Worm (Caenorhabditis elegans) whole organism, L3 larva: ENCODE results near the gene C27D6.15.

ENCODE experiments used
- R02D3.7 ChIP-seq: fragments of 150-350 bp; optimal IDR thresholded peaks from 2 replicates; lab custom pipeline; 2014; ENCODE audit warnings: missing biosample characterization, missing genetic modification characterization
- ZK546.5 ChIP-seq: sonication (generic microtip); optimal IDR thresholded peaks from 2 replicates; lab custom pipeline; 2017; ENCODE audit warnings: missing biosample characterization, missing genetic modification characterization
- aly-2 ChIP-seq: fragments of 150-350 bp; optimal IDR thresholded peaks from 2 replicates; lab custom pipeline; 2014; ENCODE audit warnings: missing biosample characterization, missing genetic modification characterization
- ama-1 ChIP-seq: fragments of 150-350 bp; optimal IDR thresholded peaks from 2 replicates; lab custom pipeline; 2018
- ceh-16 ChIP-seq: sonication (generic microtip); optimal IDR thresholded peaks from 2 replicates; lab custom pipeline; 2017; ENCODE audit warnings: missing biosample characterization, missing genetic modification characterization
- ceh-28 ChIP-seq: fragments of 150-350 bp; optimal IDR thresholded peaks from 2 replicates; lab custom pipeline; 2014; ENCODE audit warnings: missing biosample characterization, missing genetic modification reagents, missing genetic modification characterization
- ceh-9 ChIP-seq: sonication (generic microtip); optimal IDR thresholded peaks from 2 replicates; lab custom pipeline; 2018; ENCODE audit warnings: missing biosample characterization, missing genetic modification characterization
- daf-12 ChIP-seq: fragments of 150-350 bp; optimal IDR thresholded peaks from 2 replicates; lab custom pipeline; 2014; ENCODE audit warnings: missing biosample characterization, missing genetic modification reagents, missing genetic modification characterization
- egl-27 ChIP-seq: sonication (generic microtip); optimal IDR thresholded peaks from 4 replicates; lab custom pipeline; 2017; ENCODE audit warnings: missing biosample characterization, missing genetic modification reagents, missing genetic modification characterization
- egl-5 ChIP-seq: fragments of 150-350 bp; optimal IDR thresholded peaks from 2 replicates; lab custom pipeline; 2017; ENCODE audit warnings: missing biosample characterization, missing genetic modification reagents, missing genetic modification characterization, inconsistent platforms
- elt-3 ChIP-seq, 3 experiments: fragments of 150-350 bp in 1 of 3; sonication (generic microtip) in 2 of 3; optimal IDR thresholded peaks; 2 replicates in 2 of 3; 4 replicates in 1 of 3; lab custom pipeline; 2014 to 2017; ENCODE audit warnings: missing biosample characterization in 3 of 3, missing genetic modification characterization in 3 of 3
- eor-1 ChIP-seq, 2 experiments: fragments of 150-350 bp; optimal IDR thresholded peaks; 2 replicates each; lab custom pipeline; 2014 to 2018; ENCODE audit warnings: missing biosample characterization in 2 of 2, missing genetic modification characterization in 2 of 2
- fkh-10 ChIP-seq: sonication (generic microtip); optimal IDR thresholded peaks from 2 replicates; lab custom pipeline; 2017; ENCODE audit warnings: missing biosample characterization, missing genetic modification reagents, missing genetic modification characterization
- fos-1 ChIP-seq: fragments of 150-350 bp; optimal IDR thresholded peaks from 2 replicates; lab custom pipeline; 2014; ENCODE audit warnings: missing biosample characterization, missing genetic modification characterization
- hmg-11 ChIP-seq: sonication (generic microtip); optimal IDR thresholded peaks from 2 replicates; lab custom pipeline; 2016; ENCODE audit warnings: missing genetic modification characterization, missing compliant biosample characterization
- jun-1 ChIP-seq: fragments of 150-350 bp; optimal IDR thresholded peaks from 2 replicates; lab custom pipeline; 2014; ENCODE audit warnings: missing biosample characterization, missing genetic modification reagents, missing genetic modification characterization
- lin-15B ChIP-seq: fragments of 150-350 bp; optimal IDR thresholded peaks from 2 replicates; lab custom pipeline; 2014; ENCODE audit warnings: missing biosample characterization, missing genetic modification characterization
- lin-39 ChIP-seq: fragments of 150-350 bp; optimal IDR thresholded peaks from 2 replicates; lab custom pipeline; 2018; ENCODE audit warnings: missing biosample characterization, missing genetic modification reagents, missing genetic modification characterization
- lsy-12 ChIP-seq: sonication (generic microtip); optimal IDR thresholded peaks from 2 replicates; lab custom pipeline; 2016; ENCODE audit warnings: mild to moderate bottlenecking, missing genetic modification characterization, missing compliant biosample characterization
- mml-1 ChIP-seq: fragments of 150-350 bp; sonication (generic microtip); optimal IDR thresholded peaks from 3 replicates; lab custom pipeline; 2014; ENCODE audit warnings: missing biosample characterization, missing genetic modification characterization
- nfya-1 ChIP-seq: sonication (generic microtip); optimal IDR thresholded peaks from 2 replicates; lab custom pipeline; 2017; ENCODE audit warnings: missing genetic modification characterization, mild to moderate bottlenecking, missing compliant biosample characterization, antibody characterized with exemption, moderate library complexity; ENCODE audit not compliant: insufficient read depth
- nhr-11 ChIP-seq: fragments of 150-350 bp; optimal IDR thresholded peaks from 2 replicates; lab custom pipeline; 2014; ENCODE audit warnings: missing biosample characterization, missing genetic modification characterization
- nhr-12 ChIP-seq: fragments of 150-350 bp; optimal IDR thresholded peaks from 2 replicates; lab custom pipeline; 2014; ENCODE audit warnings: missing biosample characterization, missing genetic modification characterization
- nhr-237 ChIP-seq: fragments of 150-350 bp; optimal IDR thresholded peaks from 2 replicates; lab custom pipeline; 2014; ENCODE audit warnings: missing biosample characterization, missing genetic modification characterization
- nhr-25 ChIP-seq: sonication (generic microtip); optimal IDR thresholded peaks from 2 replicates; lab custom pipeline; 2017; ENCODE audit warnings: missing biosample characterization, missing genetic modification characterization
- nhr-28 ChIP-seq: fragments of 150-350 bp; optimal IDR thresholded peaks from 2 replicates; lab custom pipeline; 2014; ENCODE audit warnings: missing biosample characterization, missing genetic modification characterization
- nhr-43 ChIP-seq: sonication (generic microtip); optimal IDR thresholded peaks from 2 replicates; lab custom pipeline; 2016; ENCODE audit warnings: mild to moderate bottlenecking, missing genetic modification characterization, missing compliant biosample characterization; ENCODE audit not compliant: poor library complexity, severe bottlenecking
- nhr-67 ChIP-seq: fragments of 150-350 bp; optimal IDR thresholded peaks from 2 replicates; lab custom pipeline; 2014; ENCODE audit warnings: missing biosample characterization, missing genetic modification characterization
- sea-2 ChIP-seq: fragments of 150-350 bp; sonication (generic microtip); optimal IDR thresholded peaks from 4 replicates; lab custom pipeline; 2014; ENCODE audit warnings: missing biosample characterization, missing genetic modification reagents, missing genetic modification characterization
- skn-1 ChIP-seq: fragments of 150-350 bp; optimal IDR thresholded peaks from 2 replicates; lab custom pipeline; 2014; ENCODE audit warnings: missing biosample characterization, missing genetic modification characterization
- tbx-2 ChIP-seq: sonication (generic microtip); optimal IDR thresholded peaks from 2 replicates; lab custom pipeline; 2016; ENCODE audit warnings: mild to moderate bottlenecking, missing genetic modification characterization, missing compliant biosample characterization
- unc-62 ChIP-seq: fragments of 150-350 bp; sonication (generic microtip); optimal IDR thresholded peaks from 4 replicates; lab custom pipeline; 2014; ENCODE audit warnings: missing biosample characterization, missing genetic modification reagents, missing genetic modification characterization
- zag-1 ChIP-seq: fragments of 150-350 bp; optimal IDR thresholded peaks from 2 replicates; lab custom pipeline; 2014; ENCODE audit warnings: missing biosample characterization, missing genetic modification characterization
- ztf-11 ChIP-seq: fragments of 150-350 bp; optimal IDR thresholded peaks from 2 replicates; lab custom pipeline; 2014; ENCODE audit warnings: missing biosample characterization, missing genetic modification characterization

C27D6.15 gene

DNA sequence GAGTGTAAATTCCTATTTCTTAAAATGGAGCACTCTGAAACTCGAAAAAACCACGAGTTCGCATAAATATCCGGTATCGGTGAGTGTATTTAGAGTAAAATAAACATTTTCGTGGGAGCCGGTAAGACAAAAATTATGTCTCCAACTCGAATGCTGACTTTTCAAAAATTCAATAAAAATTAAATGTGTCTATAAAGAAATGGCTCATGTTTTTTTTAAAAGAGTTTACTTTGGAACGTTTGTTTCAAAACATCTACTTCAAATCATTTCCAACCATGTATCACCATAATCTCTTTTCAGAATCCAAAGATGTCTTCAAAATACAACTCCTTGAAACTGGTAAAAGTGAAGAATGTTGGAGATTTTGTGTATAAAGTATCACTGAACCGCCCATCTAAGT is 29.1 kb upstream of the C27D6.15 start, which contains the start of gene F58A6.1:
Gene F58A6.1 (plus strand): TSS at position 301 of the 400 bp plus-strand sequence.
- no peak for TF ChIP-seq jun-1 (tag; lab: Kevin White, UChicago)
- no peak for TF ChIP-seq tbx-2 (tag; lab: Kevin White, UChicago)

DNA sequence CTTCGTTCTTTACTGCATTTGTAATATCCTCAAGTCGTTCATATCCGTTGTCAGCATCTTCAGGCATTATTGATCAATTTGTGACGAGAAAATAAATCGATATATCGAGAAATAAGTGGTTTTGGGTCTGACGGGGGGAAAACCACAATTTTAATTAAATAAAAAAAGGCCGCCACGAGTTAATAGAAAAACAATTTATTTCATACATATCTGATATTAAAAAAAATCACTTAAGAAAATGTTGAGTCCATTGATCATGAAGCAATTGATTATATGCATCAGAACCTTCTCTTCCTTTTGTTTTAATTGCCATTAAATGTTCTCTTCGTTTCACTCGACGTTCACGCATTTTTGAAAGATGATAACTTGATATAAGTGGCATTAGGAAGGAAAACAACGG is 23.4 kb upstream of the C27D6.15 start, which contains the start of gene F58A6.5:
Gene F58A6.5 (minus strand): TSS at position 101 of the 400 bp plus-strand sequence.
- TF ChIP-seq jun-1 (tag; lab: Kevin White, UChicago) = no peak
- no peak for TF ChIP-seq ZK546.5 (tag; lab: Kevin White, UChicago)
- TF ChIP-seq mml-1 (tag; lab: Kevin White, UChicago) = no peak
- no peak for TF ChIP-seq daf-12 (tag; lab: Kevin White, UChicago)
- no peak for TF ChIP-seq nhr-12 (tag; lab: Kevin White, UChicago)
- TF ChIP-seq nhr-67 (tag; lab: Kevin White, UChicago) = no peak
- no peak for TF ChIP-seq aly-2 (tag; lab: Kevin White, UChicago)
- TF ChIP-seq tbx-2 (tag; lab: Kevin White, UChicago) = no peak
- TF ChIP-seq unc-62 (GFP tag; lab: Kevin White, UChicago) = no peak
- TF ChIP-seq fkh-10 (GFP tag; lab: Kevin White, UChicago) = no peak
- no peak for TF ChIP-seq R02D3.7 (tag; lab: Kevin White, UChicago)
- no peak for TF ChIP-seq nhr-43 (tag; lab: Kevin White, UChicago)
- no peak for TF ChIP-seq fos-1 (tag; lab: Kevin White, UChicago)
- TF ChIP-seq lin-39 (tag; lab: Kevin White, UChicago) = no peak
- TF ChIP-seq ceh-28 = no peak
- no peak for TF ChIP-seq zag-1
- TF ChIP-seq egl-5 (tag; lab: Kevin White, UChicago) = no peak
- no peak for TF ChIP-seq skn-1 (tag; lab: Kevin White, UChicago)

DNA sequence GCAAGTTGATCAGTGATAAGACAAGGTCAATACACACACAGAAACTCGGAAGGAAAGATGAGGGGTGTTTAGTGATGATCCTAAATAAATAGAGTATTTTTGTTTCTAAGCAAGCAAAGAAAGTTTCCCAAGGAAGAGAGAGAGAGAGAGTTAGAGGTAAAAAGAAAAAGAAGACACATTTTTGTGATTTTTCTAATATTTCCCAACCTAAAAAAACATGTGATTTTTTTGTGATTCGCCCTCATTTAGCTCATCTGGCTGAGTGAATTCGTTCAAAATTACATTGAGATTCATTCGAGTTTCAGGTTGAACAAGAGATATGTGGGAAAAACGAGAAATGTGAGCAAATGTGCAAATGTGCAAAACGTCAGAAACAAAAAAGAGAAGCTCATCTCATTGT is 20.9 kb upstream of the C27D6.15 start, which contains the start of gene srb-16:
Gene srb-16 (minus strand): TSS at position 101 of the 400 bp plus-strand sequence.
- no peak for TF ChIP-seq ztf-11 (tag; lab: Kevin White, UChicago)
- no peak for TF ChIP-seq nfya-1 (tag; lab: Kevin White, UChicago)
- TF ChIP-seq nhr-11 (tag; lab: Kevin White, UChicago) = no peak
- no peak for TF ChIP-seq ceh-16
- no peak for TF ChIP-seq ama-1 (lab: Kevin White, UChicago)
- TF ChIP-seq egl-5 (tag; lab: Kevin White, UChicago) = no peak

DNA sequence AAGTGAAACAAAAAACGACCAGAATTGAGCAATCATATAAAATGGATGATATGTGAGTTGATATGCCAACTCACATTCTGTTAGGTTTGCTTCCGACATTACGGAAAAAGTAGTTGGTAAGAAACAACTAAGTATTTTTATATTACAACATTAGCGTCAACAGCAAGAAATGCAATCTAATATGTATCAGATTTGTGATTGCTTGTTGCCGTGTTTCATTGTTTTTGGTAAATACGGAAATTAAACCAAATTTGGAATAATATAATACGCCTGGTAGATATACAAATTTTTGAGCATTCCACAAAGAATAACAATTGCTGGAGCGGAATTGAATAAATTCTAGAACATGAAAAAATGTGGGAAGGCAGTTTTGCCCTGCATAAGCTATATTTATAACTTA is 17.2 kb upstream of the C27D6.15 start, which contains the start of gene srb-12:
Gene srb-12 (minus strand): TSS at position 101 of the 400 bp plus-strand sequence.
- TF ChIP-seq elt-3 (tag; optimal IDR thresholded peaks at IDR 0.05; lab: Kevin White, UChicago) (no peak), fkh-10 (GFP tag; lab: Kevin White, UChicago) (no peak), R02D3.7 (tag; lab: Kevin White, UChicago) (no peak)

DNA sequence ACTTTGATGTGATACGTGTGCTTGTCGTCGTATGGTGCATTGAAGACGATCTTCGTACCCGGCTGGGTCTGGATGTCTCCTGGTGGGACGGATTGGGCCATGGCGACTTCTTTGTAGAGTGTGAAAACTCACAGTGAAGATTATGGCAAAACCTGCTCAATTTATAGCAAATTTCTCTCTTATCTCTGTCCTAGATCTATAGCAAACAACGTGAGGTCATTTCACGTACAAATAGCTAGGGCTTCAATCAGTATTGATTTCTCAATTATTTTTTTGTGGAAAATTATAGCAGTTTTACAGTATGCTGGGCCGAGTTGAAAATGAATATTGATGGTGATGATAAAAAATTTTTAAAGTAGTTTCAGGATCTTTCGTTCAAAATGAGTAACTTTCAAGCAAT is 14.7 kb upstream of the C27D6.15 start, which contains the start of gene msp-45:
Gene msp-45 (minus strand): TSS at position 101 of the 400 bp plus-strand sequence.
- TF ChIP-seq sea-2 (GFP tag; lab: Kevin White, UChicago) = no peak
- TF ChIP-seq nhr-237 (tag; lab: Kevin White, UChicago) = no peak
- no peak for TF ChIP-seq aly-2 (tag; lab: Kevin White, UChicago)
- TF ChIP-seq hmg-11 (tag; lab: Kevin White, UChicago) = no peak
- no peak for TF ChIP-seq ceh-9 (tag; lab: Kevin White, UChicago)
- TF ChIP-seq nhr-11 (tag; lab: Kevin White, UChicago) = no peak
- no peak for TF ChIP-seq R02D3.7 (tag; lab: Kevin White, UChicago)
- TF ChIP-seq egl-27 (tag; lab: Kevin White, UChicago) = no peak
- TF ChIP-seq ZK546.5 (tag; lab: Kevin White, UChicago) = no peak
- TF ChIP-seq lin-15B (tag; lab: Kevin White, UChicago) = no peak
- no peak for TF ChIP-seq lsy-12 (tag; lab: Kevin White, UChicago)
- TF ChIP-seq nhr-28 (tag; lab: Kevin White, UChicago) = no peak
- no peak for TF ChIP-seq nhr-25
- TF ChIP-seq eor-1 (tag; optimal IDR thresholded peaks at IDR 0.05; lab: Kevin White, UChicago) = no peak
- TF ChIP-seq mml-1 (tag; lab: Kevin White, UChicago) = no peak
- TF ChIP-seq nfya-1 (tag; lab: Kevin White, UChicago) = no peak
